Worm (Caenorhabditis elegans) whole organism, L4 larva: ENCODE data around the gene cgr-1.

Experiments
- D1046.2 ChIP-seq: fragments of 200-800 bp; sonication (Bioruptor generic); IDR thresholded peaks from 2 replicates; pipeline ENCODE4 v1.3.6; 2022; ENCODE audit warnings: missing genetic modification characterization, missing compliant biosample characterization
- Y105C5A.15 ChIP-seq: fragments of 200-800 bp; sonication (Bioruptor generic); IDR thresholded peaks from 2 replicates; pipeline ENCODE4 v1.3.6; 2022; ENCODE audit warnings: missing genetic modification characterization, missing compliant biosample characterization
- ZK546.5 ChIP-seq, 2 experiments: sonication (generic microtip); optimal IDR thresholded peaks; 2 replicates each; lab custom pipeline; 2017; ENCODE audit warnings: missing biosample characterization in 2 of 2, missing genetic modification characterization in 2 of 2
- aha-1 ChIP-seq: fragments of 150-350 bp; peaks from one replicate; lab custom pipeline; 2014; ENCODE audit warnings: missing biosample characterization, missing genetic modification characterization
- aly-2 ChIP-seq: sonication (generic microtip); optimal IDR thresholded peaks from 2 replicates; lab custom pipeline; 2018; ENCODE audit warnings: missing biosample characterization, missing genetic modification characterization
- arid-1 ChIP-seq: fragments of 200-800 bp; sonication (Bioruptor generic); conservative IDR thresholded peaks from 2 replicates; pipeline ENCODE4 v1.3.6; 2022; ENCODE audit warnings: missing genetic modification reagents, missing genetic modification characterization, missing compliant biosample characterization
- attf-4 ChIP-seq: sonication (generic microtip); optimal IDR thresholded peaks from 3 replicates; lab custom pipeline; 2017; ENCODE audit warnings: missing biosample characterization, missing genetic modification characterization
- ceh-20 ChIP-seq: fragments of 200-800 bp; sonication (Bioruptor generic); IDR thresholded peaks from 2 replicates; pipeline ENCODE4 v1.3.6; 2022; ENCODE audit warnings: missing genetic modification reagents, missing genetic modification characterization, missing compliant biosample characterization
- ceh-32 ChIP-seq: sonication (generic microtip); optimal IDR thresholded peaks from 2 replicates; lab custom pipeline; 2016; ENCODE audit warnings: mild to moderate bottlenecking, missing genetic modification characterization, missing compliant biosample characterization; ENCODE audit not compliant: poor library complexity
- ceh-82 ChIP-seq: sonication (generic microtip); optimal IDR thresholded peaks from 2 replicates; lab custom pipeline; 2017; ENCODE audit warnings: missing biosample characterization, missing genetic modification characterization
- ces-1 ChIP-seq: fragments of 150-350 bp; sonication (generic microtip); optimal IDR thresholded peaks from 4 replicates; lab custom pipeline; 2014; ENCODE audit warnings: missing biosample characterization, missing genetic modification reagents, missing genetic modification characterization
- daf-19 ChIP-seq: fragments of 200-800 bp; sonication (Bioruptor generic); conservative IDR thresholded peaks from 2 replicates; pipeline ENCODE4 v1.3.6; 2022; ENCODE audit warnings: missing genetic modification characterization, missing compliant biosample characterization
- daf-8 ChIP-seq: fragments of 200-800 bp; sonication (Bioruptor generic); IDR thresholded peaks from 2 replicates; pipeline ENCODE4 v1.3.6; 2022; ENCODE audit warnings: missing genetic modification characterization, missing compliant biosample characterization
- dmd-8 ChIP-seq: fragments of 200-800 bp; sonication (Bioruptor generic); IDR thresholded peaks from 2 replicates; pipeline ENCODE4 v1.3.6; 2022; ENCODE audit warnings: missing genetic modification characterization, missing compliant biosample characterization
- dmd-9 ChIP-seq: fragments of 200-800 bp; sonication (Bioruptor generic); IDR thresholded peaks from 2 replicates; pipeline ENCODE4 v1.3.6; 2022; ENCODE audit warnings: missing genetic modification reagents, missing genetic modification characterization, missing compliant biosample characterization
- duxl-1 ChIP-seq: sonication (generic microtip); optimal IDR thresholded peaks from 2 replicates; lab custom pipeline; 2016; ENCODE audit warnings: mild to moderate bottlenecking, missing genetic modification characterization, moderate library complexity, missing compliant biosample characterization; ENCODE audit not compliant: poor library complexity
- egl-27 ChIP-seq: sonication (generic microtip); optimal IDR thresholded peaks from 3 replicates; lab custom pipeline; 2017; ENCODE audit warnings: missing biosample characterization, missing genetic modification reagents, missing genetic modification characterization
- gei-8 ChIP-seq: fragments of 200-800 bp; sonication (Bioruptor generic); optimal IDR thresholded peaks from 2 replicates; lab custom pipeline; 2018; ENCODE audit warnings: mild to moderate bottlenecking, missing genetic modification characterization, missing compliant biosample characterization
- hif-1 ChIP-seq, 2 experiments: sonication (generic microtip); optimal IDR thresholded peaks; 2 replicates each; lab custom pipeline; 2016 to 2017; ENCODE audit warnings: missing compliant biosample characterization in 2 of 2, missing genetic modification characterization in 2 of 2, missing genetic modification reagents in 2 of 2, missing genotype in 2 of 2, mild to moderate bottlenecking in 1 of 2
- mes-2 ChIP-seq: sonication (generic microtip); optimal IDR thresholded peaks from 2 replicates; lab custom pipeline; 2016; ENCODE audit warnings: missing genotype, mild to moderate bottlenecking, missing genetic modification characterization, missing compliant biosample characterization; ENCODE audit not compliant: poor library complexity, severe bottlenecking
- mxl-3 ChIP-seq: fragments of 200-800 bp; sonication (Bioruptor generic); optimal IDR thresholded peaks from 2 replicates; lab custom pipeline; 2018; ENCODE audit warnings: mild to moderate bottlenecking, missing genetic modification characterization, missing compliant biosample characterization
- nhr-11 ChIP-seq: fragments of 150-350 bp; optimal IDR thresholded peaks from 2 replicates; lab custom pipeline; 2014; ENCODE audit warnings: missing biosample characterization, missing genetic modification characterization
- nhr-28 ChIP-seq: fragments of 150-350 bp; optimal IDR thresholded peaks from 2 replicates; lab custom pipeline; 2014; ENCODE audit warnings: missing biosample characterization, missing genetic modification characterization
- nhr-48 ChIP-seq: sonication (generic microtip); optimal IDR thresholded peaks from 2 replicates; lab custom pipeline; 2016; ENCODE audit warnings: mild to moderate bottlenecking, missing genetic modification characterization, missing compliant biosample characterization
- nhr-76 ChIP-seq: fragments of 150-350 bp; optimal IDR thresholded peaks from 2 replicates; lab custom pipeline; 2014; ENCODE audit warnings: missing biosample characterization, missing genetic modification characterization
- pha-4 ChIP-seq, 2 experiments: fragments of 150-350 bp in 1 of 2; fragments of 200-800 bp in 1 of 2; sonication (Bioruptor generic) in 1 of 2; IDR thresholded peaks in 1 of 2; optimal IDR thresholded peaks in 1 of 2; 2 replicates each; pipeline versions ENCODE4 v1.3.6 to Lab custom; 2014 to 2022; ENCODE audit warnings: missing genetic modification characterization in 2 of 2, missing genetic modification reagents in 2 of 2, missing biosample characterization in 1 of 2, missing compliant biosample characterization in 1 of 2
- rbr-2 ChIP-seq: sonication (generic microtip); optimal IDR thresholded peaks from 2 replicates; lab custom pipeline; 2016; ENCODE audit warnings: missing genotype, missing genetic modification characterization, missing compliant biosample characterization
- sdz-12 ChIP-seq: fragments of 200-800 bp; sonication (Bioruptor generic); optimal IDR thresholded peaks from 2 replicates; lab custom pipeline; 2018; ENCODE audit warnings: mild to moderate bottlenecking, missing genetic modification characterization, missing compliant biosample characterization
- set-16 ChIP-seq: fragments of 200-800 bp; sonication (Bioruptor generic); IDR thresholded peaks from 2 replicates; pipeline ENCODE4 v1.3.6; 2022; ENCODE audit warnings: missing genetic modification reagents, missing genetic modification characterization, missing compliant biosample characterization
- snpc-4 ChIP-seq: fragments of 150-350 bp; optimal IDR thresholded peaks from 2 replicates; lab custom pipeline; 2014; ENCODE audit warnings: missing biosample characterization, missing genetic modification characterization
- spr-3 ChIP-seq: fragments of 200-800 bp; sonication (Bioruptor generic); optimal IDR thresholded peaks from 2 replicates; lab custom pipeline; 2018; ENCODE audit warnings: mild to moderate bottlenecking, missing genetic modification characterization, missing compliant biosample characterization
- tag-97 ChIP-seq: fragments of 200-800 bp; sonication (Bioruptor generic); IDR thresholded peaks from 2 replicates; pipeline ENCODE4 v1.3.6; 2022; ENCODE audit warnings: missing genetic modification characterization, missing compliant biosample characterization
- unc-62 ChIP-seq, 3 experiments: fragments of 150-350 bp in 1 of 3; sonication (generic microtip); optimal IDR thresholded peaks in 2 of 3; peaks in 1 of 3; 1 replicate in 1 of 3; 2 replicates in 2 of 3; lab custom pipeline; 2014 to 2017; ENCODE audit warnings: missing biosample characterization in 3 of 3, missing genetic modification characterization in 3 of 3, missing genetic modification reagents in 3 of 3, missing genotype in 1 of 3
- zfp-3 ChIP-seq: fragments of 200-800 bp; sonication (Bioruptor generic); conservative IDR thresholded peaks from 2 replicates; pipeline ENCODE4 v1.3.6; 2022; ENCODE audit warnings: missing genetic modification reagents, missing genetic modification characterization, missing compliant biosample characterization
- zip-11 ChIP-seq: fragments of 200-800 bp; sonication (Bioruptor generic); IDR thresholded peaks from 2 replicates; pipeline ENCODE4 v1.3.6; 2022; ENCODE audit warnings: missing genetic modification characterization, missing compliant biosample characterization
- ztf-11 ChIP-seq: fragments of 150-350 bp; optimal IDR thresholded peaks from 2 replicates; lab custom pipeline; 2014; ENCODE audit warnings: missing biosample characterization, missing genetic modification characterization
- ztf-7 ChIP-seq: fragments of 150-350 bp; optimal IDR thresholded peaks from 2 replicates; lab custom pipeline; 2014; ENCODE audit warnings: missing biosample characterization, missing genetic modification characterization

The cgr-1 gene

ce11 chrX:3590510-3590909, 9.7 kb downstream of the cgr-1 start:
- TF ChIP-seq aha-1 (tag; lab: Kevin White, UChicago), result no peak
- no peak for TF ChIP-seq dmd-8 (GFP tag; lab: Robert Waterston, UW)
- TF ChIP-seq duxl-1 (tag; lab: Kevin White, UChicago), result no peak
- TF ChIP-seq zfp-3, result no peak
- peak in 1 of 2 experiments; percentile 11 for TF ChIP-seq unc-62 (GFP tag; optimal IDR thresholded peaks at IDR 0.05 in 1 of 2; lab: Kevin White, UChicago)
- no peak for TF ChIP-seq unc-62 (tag; optimal IDR thresholded peaks at IDR 0.05; lab: Kevin White, UChicago)

ce11 chrX:3585625-3586024, 14.6 kb downstream of the cgr-1 start, which contains the start of gene T27A10.2:
T27A10.2 (plus strand) TSS chrX:3585957.
- TF ChIP-seq gei-8 (no peak), zip-11 (GFP tag; lab: Robert Waterston, UW) (no peak), D1046.2 (GFP tag; lab: Robert Waterston, UW) (no peak), rbr-2 (tag; lab: Kevin White, UChicago) (no peak), nhr-11 (no peak), nhr-76 (tag; lab: Kevin White, UChicago) (no peak), ztf-11 (no peak), nhr-48 (no peak), ZK546.5 (tag; optimal IDR thresholded peaks at IDR 0.05; lab: Kevin White, UChicago) (no peak), set-16 (GFP tag; lab: Robert Waterston, UW) (peak; percentile 73), aha-1 (tag; lab: Kevin White, UChicago) (peak; percentile 65), dmd-9 (no peak)
- TF ChIP-seq, all 104 proteins: peak for 2

ce11 chrX:3584481-3584880, 15.8 kb downstream of the cgr-1 start:
- TF ChIP-seq ceh-32 (tag; lab: Kevin White, UChicago), result no peak
- peak; percentile 90 for TF ChIP-seq aha-1 (tag; lab: Kevin White, UChicago)

- TF ChIP-seq D1046.2 (GFP tag; lab: Robert Waterston, UW) (no peak), hif-1 (tag; optimal IDR thresholded peaks at IDR 0.05; lab: Kevin White, UChicago) (no peak), ces-1 (GFP tag; lab: Kevin White, UChicago) (no peak), ceh-82 (tag; lab: Kevin White, UChicago) (no peak), arid-1 (GFP tag; lab: Robert Waterston, UW) (no peak), sdz-12 (GFP tag; lab: Kevin White, UChicago) (no peak), ztf-7 (tag; lab: Kevin White, UChicago) (no peak), Y105C5A.15 (GFP tag; lab: Robert Waterston, UW) (no peak), daf-19 (GFP tag; lab: Robert Waterston, UW) (no peak), spr-3 (GFP tag; lab: Kevin White, UChicago) (no peak), tag-97 (no peak), ztf-11 (no peak), egl-27 (tag; lab: Kevin White, UChicago) (no peak), mxl-3 (GFP tag; lab: Kevin White, UChicago) (no peak)
Observed at ce11 chrX:3583436-3583835, 16.8 kb downstream of the cgr-1 start.

- no peak for TF ChIP-seq attf-4 (tag; lab: Kevin White, UChicago)
- TF ChIP-seq snpc-4 (tag; lab: Kevin White, UChicago), result no peak
- TF ChIP-seq arid-1 (GFP tag; lab: Robert Waterston, UW), result no peak
- no peak for TF ChIP-seq mes-2 (tag; lab: Kevin White, UChicago)
- no peak for TF ChIP-seq ceh-20
- TF ChIP-seq daf-8 (GFP tag; lab: Robert Waterston, UW), result no peak
- TF ChIP-seq dmd-9, result no peak
- no peak for TF ChIP-seq unc-62 (GFP tag; optimal IDR thresholded peaks at IDR 0.05 in 1 of 2; lab: Kevin White, UChicago)
- TF ChIP-seq unc-62 (tag; optimal IDR thresholded peaks at IDR 0.05; lab: Kevin White, UChicago), result no peak
- TF ChIP-seq nhr-28 (tag; lab: Kevin White, UChicago), result no peak
- TF ChIP-seq pha-4 (GFP tag; IDR thresholded peaks at IDR 0.05; lab: Robert Waterston, UW), result no peak
- no peak for TF ChIP-seq pha-4 (tag; optimal IDR thresholded peaks at IDR 0.05; lab: Kevin White, UChicago)
- TF ChIP-seq nhr-48, result no peak
- no peak for TF ChIP-seq aly-2
- TF ChIP-seq, all 104 proteins: peak for 0
Observed at ce11 chrX:3581813-3582212, 18.4 kb downstream of the cgr-1 start.
